Worm (Caenorhabditis elegans) whole organism, L4 larva: ENCODE measurements around the gene B0507.5.

Experiments
- F44E2.7 ChIP-seq: fragments of 200-800 bp; sonication (Bioruptor generic); IDR thresholded peaks from 2 replicates; pipeline ENCODE4 v2.1.2; 2022; ENCODE audit warnings: missing genetic modification characterization, missing compliant biosample characterization
- T20F7.1 ChIP-seq: fragments of 200-800 bp; sonication (Bioruptor generic); optimal IDR thresholded peaks from 2 replicates; lab custom pipeline; 2018; ENCODE audit warnings: mild to moderate bottlenecking, missing genetic modification characterization, missing compliant biosample characterization
- Y105C5A.15 ChIP-seq: fragments of 200-800 bp; sonication (Bioruptor generic); IDR thresholded peaks from 2 replicates; pipeline ENCODE4 v1.3.6; 2022; ENCODE audit warnings: missing genetic modification characterization, missing compliant biosample characterization
- ZK337.2 ChIP-seq: fragments of 200-800 bp; sonication (Bioruptor generic); IDR thresholded peaks from 2 replicates; pipeline ENCODE4 v1.3.6; 2022; ENCODE audit warnings: missing genetic modification reagents, missing genetic modification characterization, missing compliant biosample characterization
- aha-1 ChIP-seq: fragments of 150-350 bp; peaks from one replicate; lab custom pipeline; 2014; ENCODE audit warnings: missing biosample characterization, missing genetic modification characterization
- ceh-20 ChIP-seq: fragments of 200-800 bp; sonication (Bioruptor generic); IDR thresholded peaks from 2 replicates; pipeline ENCODE4 v1.3.6; 2022; ENCODE audit warnings: missing genetic modification reagents, missing genetic modification characterization, missing compliant biosample characterization
- ceh-28 ChIP-seq: fragments of 150-350 bp; optimal IDR thresholded peaks from 2 replicates; lab custom pipeline; 2014; ENCODE audit warnings: missing biosample characterization, missing genetic modification reagents, missing genetic modification characterization
- daf-16 ChIP-seq, 3 experiments: sonication (generic microtip); optimal IDR thresholded peaks; 2 replicates each; lab custom pipeline; 2016 to 2017; ENCODE audit warnings: missing genetic modification characterization in 3 of 3, missing genetic modification reagents in 3 of 3, mild to moderate bottlenecking in 2 of 3, missing compliant biosample characterization in 2 of 3, missing biosample characterization in 1 of 3, moderate library complexity in 1 of 3
- dmd-6 ChIP-seq: fragments of 200-800 bp; sonication (Bioruptor generic); IDR thresholded peaks from 2 replicates; pipeline ENCODE4 v1.3.6; 2022; ENCODE audit warnings: missing genetic modification reagents, missing genetic modification characterization, missing compliant biosample characterization
- duxl-1 ChIP-seq: sonication (generic microtip); optimal IDR thresholded peaks from 2 replicates; lab custom pipeline; 2016; ENCODE audit warnings: mild to moderate bottlenecking, missing genetic modification characterization, moderate library complexity, missing compliant biosample characterization; ENCODE audit not compliant: poor library complexity
- dve-1 ChIP-seq: sonication (generic microtip); optimal IDR thresholded peaks from 2 replicates; lab custom pipeline; 2017; ENCODE audit warnings: antibody characterized with exemption, mild to moderate bottlenecking, missing genetic modification characterization, missing compliant biosample characterization; ENCODE audit not compliant: insufficient read depth
- fkh-10 ChIP-seq: fragments of 150-350 bp; optimal IDR thresholded peaks from 2 replicates; lab custom pipeline; 2014; ENCODE audit warnings: missing biosample characterization, missing genetic modification reagents, missing genetic modification characterization
- hlh-11 ChIP-seq: fragments of 200-800 bp; sonication (Bioruptor generic); optimal IDR thresholded peaks from 2 replicates; lab custom pipeline; 2018; ENCODE audit warnings: mild to moderate bottlenecking, missing genetic modification characterization, missing compliant biosample characterization
- hlh-30 ChIP-seq: sonication (generic microtip); optimal IDR thresholded peaks from 2 replicates; lab custom pipeline; 2017; ENCODE audit warnings: antibody characterized with exemption, mild to moderate bottlenecking, missing genetic modification characterization, missing compliant biosample characterization; ENCODE audit not compliant: insufficient read depth
- lin-1 ChIP-seq: fragments of 200-800 bp; sonication (Bioruptor generic); IDR thresholded peaks from 2 replicates; pipeline ENCODE4 v1.3.6; 2022; ENCODE audit warnings: missing genetic modification reagents, missing genetic modification characterization, missing compliant biosample characterization
- lin-15B ChIP-seq: fragments of 150-350 bp; sonication (generic microtip); optimal IDR thresholded peaks from 3 replicates; lab custom pipeline; 2014; ENCODE audit warnings: missing biosample characterization, missing genetic modification characterization
- lin-39 ChIP-seq: fragments of 150-350 bp; optimal IDR thresholded peaks from 2 replicates; lab custom pipeline; 2014; ENCODE audit warnings: missing biosample characterization, missing genetic modification reagents, missing genetic modification characterization
- lsy-2 ChIP-seq, 2 experiments: fragments of 150-350 bp in 1 of 2; sonication (generic microtip) in 1 of 2; optimal IDR thresholded peaks; 2 replicates each; lab custom pipeline; 2014 to 2017; ENCODE audit warnings: missing biosample characterization in 2 of 2, missing genetic modification characterization in 2 of 2
- madf-5 ChIP-seq, 2 experiments: fragments of 200-800 bp; sonication (Bioruptor generic); IDR thresholded peaks; 2 replicates each; pipeline ENCODE4 v1.3.6; 2022; ENCODE audit warnings: missing compliant biosample characterization in 2 of 2, missing genetic modification characterization in 2 of 2
- madf-9 ChIP-seq: fragments of 200-800 bp; sonication (Bioruptor generic); conservative IDR thresholded peaks from 2 replicates; pipeline ENCODE4 v1.3.6; 2022; ENCODE audit warnings: missing genetic modification reagents, missing genetic modification characterization, missing compliant biosample characterization
- mdl-1 ChIP-seq, 2 experiments: fragments of 150-350 bp in 1 of 2; sonication (generic microtip) in 1 of 2; optimal IDR thresholded peaks; 2 replicates each; lab custom pipeline; 2014 to 2017; ENCODE audit warnings: missing biosample characterization in 2 of 2, missing genetic modification characterization in 2 of 2
- mep-1 ChIP-seq: fragments of 150-350 bp; sonication (generic microtip); optimal IDR thresholded peaks from 3 replicates; lab custom pipeline; 2014; ENCODE audit warnings: missing biosample characterization, missing genetic modification characterization
- mxl-3 ChIP-seq: fragments of 200-800 bp; sonication (Bioruptor generic); optimal IDR thresholded peaks from 2 replicates; lab custom pipeline; 2018; ENCODE audit warnings: mild to moderate bottlenecking, missing genetic modification characterization, missing compliant biosample characterization
- nhr-102 ChIP-seq: sonication (generic microtip); optimal IDR thresholded peaks from 2 replicates; lab custom pipeline; 2016; ENCODE audit warnings: mild to moderate bottlenecking, missing genetic modification characterization, moderate library complexity, missing compliant biosample characterization
- nhr-25 ChIP-seq: sonication (generic microtip); optimal IDR thresholded peaks from 2 replicates; lab custom pipeline; 2017; ENCODE audit warnings: missing genetic modification characterization, mild to moderate bottlenecking, missing compliant biosample characterization, antibody characterized with exemption, moderate library complexity, borderline replicate concordance; ENCODE audit not compliant: insufficient read depth
- nhr-28 ChIP-seq: fragments of 150-350 bp; optimal IDR thresholded peaks from 2 replicates; lab custom pipeline; 2014; ENCODE audit warnings: missing biosample characterization, missing genetic modification characterization
- nhr-48 ChIP-seq: sonication (generic microtip); optimal IDR thresholded peaks from 2 replicates; lab custom pipeline; 2016; ENCODE audit warnings: mild to moderate bottlenecking, missing genetic modification characterization, missing compliant biosample characterization
- nhr-77 ChIP-seq: fragments of 150-350 bp; optimal IDR thresholded peaks from 2 replicates; lab custom pipeline; 2014; ENCODE audit warnings: missing biosample characterization, missing genetic modification characterization
- php-3 ChIP-seq: fragments of 200-800 bp; sonication (Bioruptor generic); IDR thresholded peaks from 2 replicates; pipeline ENCODE4 v1.3.6; 2022; ENCODE audit warnings: missing genetic modification reagents, missing genetic modification characterization, missing compliant biosample characterization
- pqm-1 ChIP-seq: sonication (generic microtip); optimal IDR thresholded peaks from 2 replicates; lab custom pipeline; 2017; ENCODE audit warnings: missing biosample characterization, missing genetic modification characterization
- rbr-2 ChIP-seq: sonication (generic microtip); optimal IDR thresholded peaks from 2 replicates; lab custom pipeline; 2016; ENCODE audit warnings: missing genotype, missing genetic modification characterization, missing compliant biosample characterization
- saeg-2 ChIP-seq: fragments of 200-800 bp; sonication (Bioruptor generic); IDR thresholded peaks from 2 replicates; pipeline ENCODE4 v1.3.6; 2022; ENCODE audit warnings: missing genetic modification reagents, missing genetic modification characterization, missing compliant biosample characterization
- snpc-4 ChIP-seq: fragments of 150-350 bp; optimal IDR thresholded peaks from 2 replicates; lab custom pipeline; 2014; ENCODE audit warnings: missing biosample characterization, missing genetic modification characterization
- tra-1 ChIP-seq: fragments of 200-800 bp; sonication (Bioruptor generic); IDR thresholded peaks from 2 replicates; pipeline ENCODE4 v1.3.6; 2022; ENCODE audit warnings: missing genetic modification reagents, missing genetic modification characterization, missing compliant biosample characterization
- unc-130 ChIP-seq: sonication (generic microtip); optimal IDR thresholded peaks from 2 replicates; lab custom pipeline; 2016; ENCODE audit warnings: missing genetic modification reagents, missing genetic modification characterization, missing compliant biosample characterization
- zag-1 ChIP-seq: fragments of 150-350 bp; optimal IDR thresholded peaks from 2 replicates; lab custom pipeline; 2014; ENCODE audit warnings: missing biosample characterization, missing genetic modification characterization
- zfp-2 ChIP-seq: sonication (generic microtip); optimal IDR thresholded peaks from 2 replicates; lab custom pipeline; 2016; ENCODE audit warnings: mild to moderate bottlenecking, missing genetic modification characterization, missing compliant biosample characterization
- zfp-3 ChIP-seq: fragments of 200-800 bp; sonication (Bioruptor generic); conservative IDR thresholded peaks from 2 replicates; pipeline ENCODE4 v1.3.6; 2022; ENCODE audit warnings: missing genetic modification reagents, missing genetic modification characterization, missing compliant biosample characterization
- zip-11 ChIP-seq: fragments of 200-800 bp; sonication (Bioruptor generic); IDR thresholded peaks from 2 replicates; pipeline ENCODE4 v1.3.6; 2022; ENCODE audit warnings: missing genetic modification characterization, missing compliant biosample characterization
- zip-2 ChIP-seq: fragments of 150-350 bp; optimal IDR thresholded peaks from 2 replicates; lab custom pipeline; 2014; ENCODE audit warnings: missing biosample characterization, missing genetic modification characterization

B0507.5 gene

ce11 chrV:8768481-8768959 is 15.0 kb downstream of the B0507.5 start, which contains the start of gene B0507.3 (continued):
- TF ChIP-seq zfp-2 (tag; lab: Kevin White, UChicago) (no peak), ceh-20 (GFP tag; lab: Robert Waterston, UW) (no peak; the same call in 1 of the 2 replicates), ZK337.2 (GFP tag; lab: Robert Waterston, UW) (no peak), zip-2 (tag; lab: Kevin White, UChicago) (no peak), ceh-28 (tag; lab: Kevin White, UChicago) (no peak)

ce11 chrV:8769154-8769553 is 15.7 kb downstream of the B0507.5 start:
- peak; percentile 86 for TF ChIP-seq tra-1 (GFP tag; lab: Robert Waterston, UW)
- TF ChIP-seq php-3 (GFP tag; lab: Robert Waterston, UW), result peak; percentile 66; the same call in 1 of the 2 replicates
- TF ChIP-seq F44E2.7 (GFP tag; lab: Robert Waterston, UW), result no peak
- TF ChIP-seq zfp-3, result peak; percentile 60; the same call in 1 of the 2 replicates
- TF ChIP-seq nhr-48, result peak; percentile 22
- peak; percentile 82 for TF ChIP-seq nhr-28 (tag; lab: Kevin White, UChicago)
- peak; percentile 79 for TF ChIP-seq saeg-2 (GFP tag; lab: Robert Waterston, UW)
- TF ChIP-seq mdl-1 (tag; optimal IDR thresholded peaks at IDR 0.05; lab: Kevin White, UChicago), result peak in 1 of 2 experiments; percentile 37
- peak; percentile 95 for TF ChIP-seq dmd-6
- no peak for TF ChIP-seq madf-9 (GFP tag; lab: Robert Waterston, UW)
- peak; percentile 54 for TF ChIP-seq nhr-102 (tag; lab: Kevin White, UChicago)
- peak; percentile 76 for TF ChIP-seq nhr-77 (tag; lab: Kevin White, UChicago)
- peak; percentile 80 for TF ChIP-seq dve-1 (tag; lab: Kevin White, UChicago)
- peak; percentile 26 for TF ChIP-seq T20F7.1
- TF ChIP-seq mxl-3 (GFP tag; lab: Kevin White, UChicago), result peak; percentile 42
- TF ChIP-seq pqm-1 (tag; lab: Kevin White, UChicago), result peak; percentile 74
- peak; percentile 66 for TF ChIP-seq aha-1
- peak; percentile 84 for TF ChIP-seq hlh-11 (tag; lab: Kevin White, UChicago)
- TF ChIP-seq lin-15B (tag; lab: Kevin White, UChicago), result no peak
- no peak for TF ChIP-seq Y105C5A.15 (GFP tag; lab: Robert Waterston, UW)
- TF ChIP-seq lin-1 (GFP tag; lab: Robert Waterston, UW), result peak; percentile 88
- TF ChIP-seq zip-11 (GFP tag; lab: Robert Waterston, UW), result no peak
- peak in 1 of 2 experiments; percentile 12 for TF ChIP-seq daf-16 (GFP tag; optimal IDR thresholded peaks at IDR 0.05; lab: Kevin White, UChicago)
- peak; percentile 80 for TF ChIP-seq daf-16 (tag; optimal IDR thresholded peaks at IDR 0.05; lab: Kevin White, UChicago)
- no peak for TF ChIP-seq ceh-28 (tag; lab: Kevin White, UChicago)
- TF ChIP-seq, all 104 proteins: peak for 18

DNA sequence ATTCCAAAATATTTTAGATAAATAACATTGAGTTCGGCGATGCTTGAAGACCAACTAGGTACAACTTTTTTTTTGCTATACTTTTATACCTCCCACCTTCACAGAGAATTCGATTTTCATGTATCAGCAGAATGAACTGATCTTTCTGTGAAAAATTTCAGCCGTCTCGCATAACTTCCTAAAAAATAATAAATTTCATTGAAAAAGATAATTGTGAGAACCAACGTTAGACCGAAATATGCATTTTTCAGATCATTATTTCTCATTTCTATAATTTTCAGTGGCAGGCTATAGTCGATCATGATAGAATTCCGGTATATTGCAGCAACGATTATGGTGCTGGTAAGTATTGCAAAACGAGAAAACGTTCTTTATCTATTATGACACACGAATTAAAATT is 18.1 kb downstream of the B0507.5 start, which contains the start of gene srx-115:
TSS of gene srx-115 (plus strand) at position 301 of the 400 bp plus-strand sequence.
- TF ChIP-seq nhr-28 (tag; lab: Kevin White, UChicago) (no peak), zfp-2 (tag; lab: Kevin White, UChicago) (no peak), duxl-1 (no peak)
- TF ChIP-seq, all 104 proteins: peak for 0

DNA sequence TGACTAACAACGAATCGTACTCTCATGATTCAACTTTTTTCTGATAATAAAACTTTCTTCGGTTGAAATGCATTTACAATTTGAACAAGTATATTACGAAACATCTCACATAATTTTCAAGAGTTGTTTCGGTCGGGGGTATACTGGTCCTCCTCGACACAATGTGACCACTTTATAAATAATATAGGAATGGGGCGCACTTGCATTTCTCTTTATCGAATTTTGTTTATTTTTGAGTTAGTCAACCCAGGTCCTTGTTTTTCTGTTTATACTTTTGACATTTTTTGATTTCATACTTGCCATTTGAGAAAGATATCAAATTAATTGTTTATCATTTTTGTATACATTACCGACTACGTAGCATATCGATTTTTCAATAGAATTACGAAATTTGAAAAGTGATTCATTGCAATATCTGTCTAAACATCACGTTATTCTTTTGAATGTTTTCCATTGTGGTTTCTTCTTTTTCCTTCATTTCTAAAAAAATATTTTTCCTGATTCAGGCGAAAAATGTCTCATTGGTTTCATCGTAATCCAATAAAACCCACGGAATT is 20.4 kb downstream of the B0507.5 start, which contains the start of gene B0507.2:
TSS of gene B0507.2 (plus strand) at position 507 of the 557 bp plus-strand sequence.
- TF ChIP-seq mdl-1 (tag; optimal IDR thresholded peaks at IDR 0.05; lab: Kevin White, UChicago) (peak in 1 of 2 experiments; percentile 30), nhr-28 (tag; lab: Kevin White, UChicago) (peak; percentile 33), fkh-10 (GFP tag; lab: Kevin White, UChicago) (no peak), unc-130 (no peak), nhr-25 (tag; lab: Kevin White, UChicago) (no peak), pqm-1 (tag; lab: Kevin White, UChicago) (peak; percentile 47), daf-16 (GFP tag; optimal IDR thresholded peaks at IDR 0.05; lab: Kevin White, UChicago) (no peak), daf-16 (tag; optimal IDR thresholded peaks at IDR 0.05; lab: Kevin White, UChicago) (peak; percentile 90), zag-1 (no peak), aha-1 (no peak), lsy-2 (tag; optimal IDR thresholded peaks at IDR 0.05; lab: Kevin White, UChicago) (peak in 1 of 2 experiments; percentile 46), madf-5 (GFP tag; IDR thresholded peaks at IDR 0.05; lab: Robert Waterston, UW) (no peak), mep-1 (tag; lab: Kevin White, UChicago) (peak; percentile 35), hlh-30 (peak; percentile 73), snpc-4 (tag; lab: Kevin White, UChicago) (no peak), hlh-11 (tag; lab: Kevin White, UChicago) (peak; percentile 36), lin-39 (tag; lab: Kevin White, UChicago) (no peak), rbr-2 (tag; lab: Kevin White, UChicago) (peak; percentile 2)
